Fruit fly (Drosophila melanogaster): ENCODE data around the gene slow.
A peak's percentile ranks its signal among the peaks of the same experiment; 100 is the strongest.

The slow gene

dm6 chr3L:4393642-4394041, 9.4 kb downstream of the slow start:
- TF ChIP-seq noc (tag; optimal IDR thresholded peaks at IDR 0.05) = no peak

dm6 chr3L:4395501-4396073, 11.3 kb downstream of the slow start:
- TF ChIP-seq noc (tag; optimal IDR thresholded peaks at IDR 0.05) = no peak

dm6 chr3L:4396372-4396771, 12.1 kb downstream of the slow start:
- no peak for TF ChIP-seq noc (tag; optimal IDR thresholded peaks at IDR 0.05)

- TF ChIP-seq noc (tag; optimal IDR thresholded peaks at IDR 0.05) = no peak
These were observed 12.9 kb downstream of the slow start for dm6 chr3L:4397137-4397536.

- TF ChIP-seq noc (tag; optimal IDR thresholded peaks at IDR 0.05) = no peak
These were observed 13.6 kb downstream of the slow start for dm6 chr3L:4397874-4398273.

dm6 chr3L:4399905-4400304, 15.7 kb downstream of the slow start:
- TF ChIP-seq noc (tag; optimal IDR thresholded peaks at IDR 0.05) = no peak

- TF ChIP-seq noc (tag; optimal IDR thresholded peaks at IDR 0.05) = no peak
These were observed 17.0 kb downstream of the slow start for dm6 chr3L:4401241-4401640.

- TF ChIP-seq noc (tag; optimal IDR thresholded peaks at IDR 0.05) = no peak
These were observed 19.0 kb downstream of the slow start, which contains the start of gene Syx17 for dm6 chr3L:4403180-4403769. Gene Syx17, plus strand, starts transcription at chr3L:4403487.

dm6 chr3L:4405922-4406321, 21.7 kb downstream of the slow start, which contains the start of gene CG15019:
Gene CG15019, minus strand, starts transcription at chr3L:4406059.
- no peak for TF ChIP-seq noc (tag; optimal IDR thresholded peaks at IDR 0.05)

- peak; percentile 86 for TF ChIP-seq noc (tag; optimal IDR thresholded peaks at IDR 0.05)
These were observed 22.5 kb downstream of the slow start, which contains the start of gene TP53INP for dm6 chr3L:4406653-4407257. Gene TP53INP, plus strand, starts transcription at chr3L:4406943.

- TF ChIP-seq noc (tag; optimal IDR thresholded peaks at IDR 0.05) = no peak
These were observed 23.5 kb downstream of the slow start for dm6 chr3L:4407743-4408142.

- TF ChIP-seq noc (tag; optimal IDR thresholded peaks at IDR 0.05) = no peak
These were observed 24.3 kb downstream of the slow start for dm6 chr3L:4408313-4409133.

- TF ChIP-seq noc (tag; optimal IDR thresholded peaks at IDR 0.05) = no peak
These were observed 25.1 kb downstream of the slow start for dm6 chr3L:4409134-4409897.

dm6 chr3L:4409898-4410629, 25.8 kb downstream of the slow start:
- TF ChIP-seq noc (tag; optimal IDR thresholded peaks at IDR 0.05) = no peak

Measured in whole organism, larva.